Worm (Caenorhabditis elegans) whole organism, L1 larva: Measurements from ENCODE around the gene B0228.9.

Source experiments
- alr-1 ChIP-seq: fragments of 200-800 bp; sonication (Bioruptor generic); optimal IDR thresholded peaks from 2 replicates; lab custom pipeline; 2018; ENCODE audit warnings: borderline replicate concordance, mild to moderate bottlenecking, missing genetic modification characterization, missing compliant biosample characterization
- aly-2 ChIP-seq: fragments of 150-350 bp; optimal IDR thresholded peaks from 2 replicates; lab custom pipeline; 2014; ENCODE audit warnings: missing biosample characterization, missing genetic modification characterization
- blmp-1 ChIP-seq: fragments of 150-350 bp; optimal IDR thresholded peaks from 2 replicates; lab custom pipeline; 2014; ENCODE audit warnings: missing biosample characterization, missing genetic modification characterization
- ceh-63 ChIP-seq: fragments of 200-800 bp; sonication (Bioruptor generic); optimal IDR thresholded peaks from 2 replicates; lab custom pipeline; 2018; ENCODE audit warnings: mild to moderate bottlenecking, missing genetic modification characterization, missing compliant biosample characterization
- ceh-8 ChIP-seq: fragments of 200-800 bp; sonication (Bioruptor generic); optimal IDR thresholded peaks from 2 replicates; lab custom pipeline; 2018; ENCODE audit warnings: mild to moderate bottlenecking, missing genetic modification characterization, moderate library complexity, missing compliant biosample characterization
- ceh-82 ChIP-seq, 3 experiments: fragments of 150-350 bp in 1 of 3; sonication (generic microtip) in 2 of 3; optimal IDR thresholded peaks; 2 replicates each; lab custom pipeline; 2014 to 2017; ENCODE audit warnings: missing biosample characterization in 3 of 3, missing genetic modification characterization in 3 of 3
- ceh-88 ChIP-seq: fragments of 200-800 bp; sonication (Bioruptor generic); IDR thresholded peaks from 2 replicates; pipeline ENCODE4 v1.3.6; 2022; ENCODE audit warnings: missing genetic modification characterization, missing compliant biosample characterization
- ceh-90 ChIP-seq: sonication (generic microtip); optimal IDR thresholded peaks from 2 replicates; lab custom pipeline; 2016; ENCODE audit warnings: missing genetic modification characterization, missing compliant biosample characterization
- dpl-1 ChIP-seq, 3 experiments: fragments of 150-350 bp in 2 of 3; sonication (generic microtip) in 1 of 3; optimal IDR thresholded peaks; 2 replicates each; lab custom pipeline; 2014 to 2017; ENCODE audit warnings: missing biosample characterization in 3 of 3, missing genetic modification characterization in 3 of 3, missing genetic modification reagents in 3 of 3
- efl-1 ChIP-seq, 4 experiments: fragments of 150-350 bp; optimal IDR thresholded peaks in 3 of 4; peaks in 1 of 4; 1 replicate in 1 of 4; 2 replicates in 3 of 4; lab custom pipeline; 2014; ENCODE audit warnings: missing biosample characterization in 2 of 4, missing genetic modification characterization in 2 of 4, missing genetic modification reagents in 2 of 4
- egl-27 ChIP-seq, 2 experiments: fragments of 150-350 bp in 1 of 2; sonication (generic microtip); optimal IDR thresholded peaks; 3 replicates each; lab custom pipeline; 2017 to 2018; ENCODE audit warnings: missing biosample characterization in 2 of 2, missing genetic modification characterization in 2 of 2, missing genetic modification reagents in 2 of 2
- elt-3 ChIP-seq, 6 experiments: fragments of 150-350 bp in 1 of 6; sonication (generic microtip); optimal IDR thresholded peaks; 2 replicates each; lab custom pipeline; 2017 to 2018; ENCODE audit warnings: missing biosample characterization in 6 of 6, missing genetic modification characterization in 6 of 6, inconsistent platforms in 1 of 6
- ets-5 ChIP-seq: fragments of 200-800 bp; sonication (Bioruptor generic); IDR thresholded peaks from 2 replicates; pipeline ENCODE4 v1.3.6; 2022; ENCODE audit warnings: missing genetic modification characterization, missing compliant biosample characterization
- fkh-10 ChIP-seq: sonication (generic microtip); optimal IDR thresholded peaks from 2 replicates; lab custom pipeline; 2017; ENCODE audit warnings: missing biosample characterization, missing genetic modification reagents, missing genetic modification characterization
- fkh-4 ChIP-seq: sonication (generic microtip); optimal IDR thresholded peaks from 2 replicates; lab custom pipeline; 2016; ENCODE audit warnings: missing compliant biosample characterization, missing genetic modification characterization, borderline replicate concordance
- fkh-8 ChIP-seq: sonication (generic microtip); optimal IDR thresholded peaks from 2 replicates; lab custom pipeline; 2016; ENCODE audit warnings: mild to moderate bottlenecking, missing genetic modification characterization, missing compliant biosample characterization
- fos-1 ChIP-seq: fragments of 150-350 bp; optimal IDR thresholded peaks from 2 replicates; lab custom pipeline; 2014; ENCODE audit warnings: missing biosample characterization, missing genetic modification characterization
- grh-1 ChIP-seq: fragments of 200-800 bp; sonication (Bioruptor generic); IDR thresholded peaks from 2 replicates; pipeline ENCODE4 v1.3.6; 2022; ENCODE audit warnings: missing genetic modification reagents, missing genetic modification characterization, missing compliant biosample characterization
- hlh-17 ChIP-seq: fragments of 200-800 bp; sonication (Bioruptor generic); optimal IDR thresholded peaks from 2 replicates; lab custom pipeline; 2018; ENCODE audit warnings: missing genetic modification characterization, mild to moderate bottlenecking, missing compliant biosample characterization, moderate library complexity, borderline replicate concordance
- hpl-2 ChIP-seq: fragments of 150-350 bp; optimal IDR thresholded peaks from 2 replicates; lab custom pipeline; 2014; ENCODE audit warnings: missing biosample characterization, missing genetic modification reagents, missing genetic modification characterization
- irx-1 ChIP-seq: sonication (generic microtip); optimal IDR thresholded peaks from 2 replicates; lab custom pipeline; 2016; ENCODE audit warnings: missing genetic modification characterization, missing compliant biosample characterization
- isw-1 ChIP-seq: fragments of 200-800 bp; sonication (Bioruptor generic); IDR thresholded peaks from 2 replicates; pipeline ENCODE4 v1.3.6; 2022; ENCODE audit warnings: missing genetic modification characterization, missing compliant biosample characterization
- lin-14 ChIP-seq: fragments of 200-800 bp; sonication (Bioruptor generic); optimal IDR thresholded peaks from 2 replicates; lab custom pipeline; 2018; ENCODE audit warnings: mild to moderate bottlenecking, missing genetic modification characterization, moderate library complexity, missing compliant biosample characterization
- lin-15B ChIP-seq: fragments of 150-350 bp; sonication (generic microtip); optimal IDR thresholded peaks from 3 replicates; lab custom pipeline; 2014; ENCODE audit warnings: missing biosample characterization, missing genetic modification characterization
- lin-35 ChIP-seq, 2 experiments: fragments of 150-350 bp; optimal IDR thresholded peaks; 2 replicates each; lab custom pipeline; 2014; ENCODE audit warnings: missing biosample characterization in 2 of 2, missing genetic modification characterization in 2 of 2, missing genetic modification reagents in 2 of 2
- lin-39 ChIP-seq: fragments of 150-350 bp; optimal IDR thresholded peaks from 2 replicates; lab custom pipeline; 2014; ENCODE audit warnings: missing biosample characterization, missing genetic modification reagents, missing genetic modification characterization
- lir-3 ChIP-seq: sonication (generic microtip); optimal IDR thresholded peaks from 2 replicates; lab custom pipeline; 2016; ENCODE audit warnings: mild to moderate bottlenecking, missing genetic modification characterization, moderate library complexity, missing compliant biosample characterization; ENCODE audit not compliant: poor library complexity
- lsy-2 ChIP-seq, 2 experiments: fragments of 150-350 bp; optimal IDR thresholded peaks; 2 replicates each; lab custom pipeline; 2014; ENCODE audit warnings: missing biosample characterization in 2 of 2, missing genetic modification characterization in 2 of 2
- mef-2 ChIP-seq: fragments of 150-350 bp; optimal IDR thresholded peaks from 2 replicates; lab custom pipeline; 2014; ENCODE audit warnings: missing biosample characterization, missing genetic modification characterization
- mep-1 ChIP-seq: fragments of 150-350 bp; optimal IDR thresholded peaks from 2 replicates; lab custom pipeline; 2014; ENCODE audit warnings: missing biosample characterization, missing genetic modification characterization
- nhr-11 ChIP-seq: fragments of 150-350 bp; optimal IDR thresholded peaks from 2 replicates; lab custom pipeline; 2014; ENCODE audit warnings: missing biosample characterization, missing genetic modification characterization
- nhr-12 ChIP-seq: sonication (generic microtip); optimal IDR thresholded peaks from 2 replicates; lab custom pipeline; 2017; ENCODE audit warnings: missing biosample characterization, missing genetic modification characterization
- nhr-19 ChIP-seq: fragments of 200-800 bp; sonication (Bioruptor generic); conservative IDR thresholded peaks from 2 replicates; pipeline ENCODE4 v1.3.6; 2022; ENCODE audit warnings: missing genetic modification characterization, missing compliant biosample characterization
- nhr-20 ChIP-seq: sonication (generic microtip); optimal IDR thresholded peaks from 2 replicates; lab custom pipeline; 2016; ENCODE audit warnings: mild to moderate bottlenecking, missing genetic modification characterization, missing compliant biosample characterization
- nhr-237 ChIP-seq: fragments of 150-350 bp; optimal IDR thresholded peaks from 2 replicates; lab custom pipeline; 2014; ENCODE audit warnings: missing biosample characterization, missing genetic modification characterization
- nhr-47 ChIP-seq: sonication (generic microtip); optimal IDR thresholded peaks from 2 replicates; lab custom pipeline; 2016; ENCODE audit warnings: mild to moderate bottlenecking, missing genetic modification characterization, moderate library complexity, missing compliant biosample characterization
- nhr-71 ChIP-seq: sonication (generic microtip); optimal IDR thresholded peaks from 2 replicates; lab custom pipeline; 2016; ENCODE audit warnings: mild to moderate bottlenecking, missing genetic modification characterization, moderate library complexity, missing compliant biosample characterization
- nhr-77 ChIP-seq: fragments of 150-350 bp; optimal IDR thresholded peaks from 2 replicates; lab custom pipeline; 2014; ENCODE audit warnings: missing biosample characterization, missing genetic modification characterization
- nhr-85 ChIP-seq: sonication (generic microtip); peaks from one replicate; lab custom pipeline; 2016; ENCODE audit warnings: missing genetic modification characterization, inconsistent platforms, missing compliant biosample characterization
- nhr-90 ChIP-seq: sonication (generic microtip); optimal IDR thresholded peaks from 2 replicates; lab custom pipeline; 2016; ENCODE audit warnings: mild to moderate bottlenecking, missing genetic modification characterization, missing compliant biosample characterization; ENCODE audit not compliant: poor library complexity
- pqm-1 ChIP-seq: sonication (generic microtip); optimal IDR thresholded peaks from 3 replicates; lab custom pipeline; 2017; ENCODE audit warnings: missing biosample characterization, missing genetic modification characterization
- rnt-1 ChIP-seq: sonication (generic microtip); optimal IDR thresholded peaks from 2 replicates; lab custom pipeline; 2016; ENCODE audit warnings: mild to moderate bottlenecking, missing genetic modification characterization, moderate library complexity, missing compliant biosample characterization
- skn-1 ChIP-seq: fragments of 150-350 bp; optimal IDR thresholded peaks from 2 replicates; lab custom pipeline; 2014; ENCODE audit warnings: missing biosample characterization, missing genetic modification characterization
- snpc-4 ChIP-seq: fragments of 150-350 bp; optimal IDR thresholded peaks from 2 replicates; lab custom pipeline; 2014; ENCODE audit warnings: missing biosample characterization, missing genetic modification characterization
- snu-23 ChIP-seq: sonication (generic microtip); optimal IDR thresholded peaks from 2 replicates; lab custom pipeline; 2016; ENCODE audit warnings: missing genetic modification characterization, missing compliant biosample characterization
- sox-4 ChIP-seq: sonication (generic microtip); optimal IDR thresholded peaks from 2 replicates; lab custom pipeline; 2016; ENCODE audit warnings: missing genetic modification characterization, missing compliant biosample characterization
- tlp-1 ChIP-seq: fragments of 150-350 bp; optimal IDR thresholded peaks from 2 replicates; lab custom pipeline; 2014; ENCODE audit warnings: missing biosample characterization, missing genetic modification characterization
- vab-15 ChIP-seq: sonication (generic microtip); optimal IDR thresholded peaks from 2 replicates; lab custom pipeline; 2017; ENCODE audit warnings: missing genotype, mild to moderate bottlenecking, missing genetic modification characterization, missing compliant biosample characterization
- zag-1 ChIP-seq: fragments of 150-350 bp; optimal IDR thresholded peaks from 2 replicates; lab custom pipeline; 2014; ENCODE audit warnings: missing biosample characterization, missing genetic modification characterization
- zip-4 ChIP-seq: fragments of 200-800 bp; sonication (Bioruptor generic); optimal IDR thresholded peaks from 2 replicates; lab custom pipeline; 2018; ENCODE audit warnings: mild to moderate bottlenecking, missing genetic modification characterization, moderate library complexity, missing compliant biosample characterization

The B0228.9 gene

DNA sequence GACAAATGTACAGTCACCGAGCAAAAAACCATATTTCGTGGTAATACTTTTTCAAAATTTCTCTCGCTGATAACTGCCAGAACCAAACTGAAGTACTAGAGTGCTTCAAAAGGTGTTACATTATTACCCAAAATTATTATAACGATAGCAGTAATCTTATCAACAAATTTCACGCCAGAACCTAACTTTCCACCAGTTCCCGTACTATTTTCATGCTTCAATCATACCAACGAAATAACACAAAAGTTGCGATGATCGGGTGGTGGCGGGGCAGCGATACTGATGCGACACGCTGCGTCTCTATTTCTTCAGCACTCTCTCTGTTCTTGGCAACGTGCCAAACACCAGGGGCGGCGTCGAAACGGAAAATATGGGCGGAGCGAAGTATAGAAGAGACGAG lies 45.5 kb upstream of the B0228.9 start (continued):
- TF ChIP-seq ceh-8 (no peak), nhr-47 (tag; lab: Kevin White, UChicago) (peak; percentile 36), mef-2 (tag; lab: Kevin White, UChicago) (no peak), efl-1 (optimal IDR thresholded peaks at IDR 0.05; lab: Kevin White, UChicago) (peak in 1 of 2 experiments; percentile 13), efl-1 (GFP tag; optimal IDR thresholded peaks at IDR 0.05 in 1 of 2; lab: Kevin White, UChicago) (peak in 1 of 2 experiments; percentile 94), lin-15B (tag; lab: Kevin White, UChicago) (no peak), isw-1 (GFP tag; lab: Robert Waterston, UW) (no peak), elt-3 (tag; optimal IDR thresholded peaks at IDR 0.05; lab: Kevin White, UChicago) (peak in 1 of 6 experiments; percentile 4), irx-1 (peak; percentile 13), nhr-85 (tag; lab: Kevin White, UChicago) (peak; percentile 86), blmp-1 (tag; lab: Kevin White, UChicago) (peak; percentile 57), vab-15 (tag; lab: Kevin White, UChicago) (no peak), nhr-19 (GFP tag; lab: Robert Waterston, UW) (peak; percentile 58), rnt-1 (tag; lab: Kevin White, UChicago) (peak; percentile 66), ceh-82 (tag; optimal IDR thresholded peaks at IDR 0.05; lab: Kevin White, UChicago) (no peak), ceh-63 (no peak), nhr-12 (no peak), fkh-10 (GFP tag; lab: Kevin White, UChicago) (no peak), lsy-2 (tag; optimal IDR thresholded peaks at IDR 0.05; lab: Kevin White, UChicago) (peak; percentile 17 to 20)

ce11 chrII:7808153-7808552 lies 44.7 kb upstream of the B0228.9 start:
- TF ChIP-seq snu-23 (peak; percentile 28), ets-5 (GFP tag; lab: Robert Waterston, UW) (no peak), zip-4 (GFP tag; lab: Kevin White, UChicago) (no peak), fkh-4 (tag; lab: Kevin White, UChicago) (no peak), nhr-71 (tag; lab: Kevin White, UChicago) (peak; percentile 23), mep-1 (no peak), nhr-20 (peak; percentile 24), nhr-237 (tag; lab: Kevin White, UChicago) (no peak), tlp-1 (tag; lab: Kevin White, UChicago) (no peak), lin-35 (GFP tag; optimal IDR thresholded peaks at IDR 0.05; lab: Kevin White, UChicago) (no peak), lir-3 (tag; lab: Kevin White, UChicago) (no peak), nhr-77 (tag; lab: Kevin White, UChicago) (no peak), aly-2 (tag; lab: Kevin White, UChicago) (no peak), nhr-11 (tag; lab: Kevin White, UChicago) (no peak), grh-1 (GFP tag; lab: Robert Waterston, UW) (peak; percentile 67), hlh-17 (GFP tag; lab: Kevin White, UChicago) (no peak), fkh-8 (tag; lab: Kevin White, UChicago) (no peak), nhr-85 (tag; lab: Kevin White, UChicago) (peak; percentile 77), alr-1 (tag; lab: Kevin White, UChicago) (no peak), zag-1 (tag; lab: Kevin White, UChicago) (no peak), nhr-47 (tag; lab: Kevin White, UChicago) (no peak), egl-27 (tag; optimal IDR thresholded peaks at IDR 0.05; lab: Kevin White, UChicago) (no peak), dpl-1 (GFP tag; optimal IDR thresholded peaks at IDR 0.05; lab: Kevin White, UChicago) (no peak), snpc-4 (tag; lab: Kevin White, UChicago) (no peak), pqm-1 (no peak), fos-1 (tag; lab: Kevin White, UChicago) (no peak), ceh-8 (no peak), sox-4 (tag; lab: Kevin White, UChicago) (no peak), lin-15B (tag; lab: Kevin White, UChicago) (no peak), nhr-90 (tag; lab: Kevin White, UChicago) (no peak), rnt-1 (tag; lab: Kevin White, UChicago) (peak; percentile 18), lin-39 (tag; lab: Kevin White, UChicago) (no peak), skn-1 (tag; lab: Kevin White, UChicago) (no peak), isw-1 (GFP tag; lab: Robert Waterston, UW) (no peak), irx-1 (peak; percentile 12), ceh-88 (GFP tag; lab: Robert Waterston, UW) (no peak), lin-14 (GFP tag; lab: Kevin White, UChicago) (peak; percentile 8), ceh-90 (tag; lab: Kevin White, UChicago) (no peak), mef-2 (tag; lab: Kevin White, UChicago) (no peak), hpl-2 (GFP tag; lab: Kevin White, UChicago) (no peak)
